Fruit fly (Drosophila melanogaster) whole organism, wandering third instar larva: ENCODE data around the gene Myc.

ENCODE experiments used
- Abd-B ChIP-seq: fragments of >200 bp; optimal IDR thresholded peaks from 2 replicates; lab custom pipeline; 2017; ENCODE audit warnings: missing biosample characterization, missing genetic modification characterization
- CG32264 ChIP-seq: fragments of 200-800 bp; sonication (Bioruptor generic); optimal IDR thresholded peaks from 2 replicates; lab custom pipeline; 2016; ENCODE audit warnings: missing biosample characterization, missing genetic modification characterization
- CrebA ChIP-seq: fragments of 200-800 bp; sonication (Bioruptor generic); optimal IDR thresholded peaks from 2 replicates; lab custom pipeline; 2016; ENCODE audit warnings: missing biosample characterization, mild to moderate bottlenecking, missing genetic modification characterization, borderline replicate concordance
- Hr78 ChIP-seq: fragments of >200 bp; optimal IDR thresholded peaks from 2 replicates; lab custom pipeline; 2017; ENCODE audit warnings: missing biosample characterization, missing genetic modification characterization
- Mio ChIP-seq: sonication (Bioruptor generic); optimal IDR thresholded peaks from 2 replicates; lab custom pipeline; 2016; ENCODE audit warnings: missing biosample characterization, missing genetic modification characterization
- Myc ChIP-seq: fragments of >200 bp; optimal IDR thresholded peaks from 2 replicates; lab custom pipeline; 2017
- Rel ChIP-seq, 2 experiments: fragments of 200-800 bp; sonication (Bioruptor generic) in 1 of 2; optimal IDR thresholded peaks; 2 replicates in 1 of 2; 3 replicates in 1 of 2; lab custom pipeline; 2016 to 2019; ENCODE audit warnings: mild to moderate bottlenecking in 2 of 2, missing biosample characterization in 2 of 2, missing genetic modification characterization in 2 of 2, moderate library complexity in 1 of 2
- ey ChIP-seq: fragments of 200-800 bp; sonication (Bioruptor generic); optimal IDR thresholded peaks from 2 replicates; lab custom pipeline; 2016; ENCODE audit warnings: missing biosample characterization, missing genetic modification characterization
- foxo ChIP-seq, 2 experiments: fragments of 200-800 bp; sonication (Bioruptor generic); optimal IDR thresholded peaks; 2 replicates in 1 of 2; 3 replicates in 1 of 2; lab custom pipeline; 2016 to 2017; ENCODE audit warnings: missing biosample characterization in 2 of 2, missing genetic modification characterization in 2 of 2
- h ChIP-seq: fragments of 200-800 bp; sonication (Bioruptor generic); optimal IDR thresholded peaks from 3 replicates; lab custom pipeline; 2016; ENCODE audit warnings: missing biosample characterization, mild to moderate bottlenecking, missing genetic modification characterization
- lola ChIP-seq: fragments of >200 bp; optimal IDR thresholded peaks from 2 replicates; lab custom pipeline; 2017; ENCODE audit warnings: missing biosample characterization, missing genetic modification characterization
- rgr ChIP-seq: fragments of 200-800 bp; sonication (Bioruptor generic); optimal IDR thresholded peaks from 3 replicates; lab custom pipeline; 2016; ENCODE audit warnings: missing biosample characterization, mild to moderate bottlenecking, missing genetic modification characterization
- sv ChIP-seq: fragments of 200-800 bp; sonication (Bioruptor generic); optimal IDR thresholded peaks from 3 replicates; lab custom pipeline; 2016; ENCODE audit warnings: missing biosample characterization, missing genetic modification characterization
- usp ChIP-seq: fragments of >200 bp; optimal IDR thresholded peaks from 2 replicates; lab custom pipeline; 2017; ENCODE audit warnings: missing biosample characterization, missing genetic modification characterization

DNA sequence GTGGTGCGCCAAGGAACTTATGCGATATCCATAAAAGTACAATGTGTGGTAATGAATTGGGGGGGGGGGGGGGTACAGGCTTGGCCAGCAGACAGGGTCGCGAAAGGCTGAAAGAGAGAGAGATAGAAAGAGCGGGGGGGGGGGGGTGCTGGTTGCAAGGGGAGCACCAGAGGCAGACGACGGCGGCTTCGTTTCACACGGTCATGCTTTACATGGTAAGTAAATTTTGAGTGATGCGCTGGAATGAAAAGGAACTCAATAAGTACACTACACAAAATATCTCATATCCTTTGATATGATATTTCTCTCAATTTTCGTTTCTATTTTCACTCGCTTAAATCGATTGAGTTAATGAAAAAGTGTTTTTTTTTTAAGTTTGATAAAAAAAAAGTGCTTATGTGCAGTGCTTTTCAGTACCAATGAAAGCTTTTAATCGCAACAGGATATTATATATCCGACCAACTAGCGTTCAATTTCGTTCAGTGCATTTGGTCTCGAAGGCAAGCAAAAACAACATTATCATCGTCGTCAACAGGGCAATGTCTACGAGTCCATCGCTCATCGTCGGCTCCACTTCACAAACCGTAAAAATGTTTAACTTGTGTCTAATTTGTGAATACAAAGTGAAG is 35.8 kb downstream of the Myc start:
- TF ChIP-seq sv (GFP tag; lab: Kevin White, UChicago) = no peak
- no peak for TF ChIP-seq usp
- no peak for TF ChIP-seq Rel (GFP tag; optimal IDR thresholded peaks at IDR 0.05; lab: Kevin White, UChicago)
- no peak for TF ChIP-seq Rel (tag; optimal IDR thresholded peaks at IDR 0.05; lab: Kevin White, UChicago)
- TF ChIP-seq Abd-B = no peak
- no peak for TF ChIP-seq Myc
- TF ChIP-seq rgr = peak; percentile 91
- peak; percentile 9 for TF ChIP-seq Mio
- TF ChIP-seq foxo (GFP tag; optimal IDR thresholded peaks at IDR 0.05; lab: Kevin White, UChicago) = peak; percentile 54 to 89
- no peak for TF ChIP-seq lola
- no peak for TF ChIP-seq Hr78
- TF ChIP-seq CrebA (GFP tag; lab: Kevin White, UChicago) = peak; percentile 80
- peak; percentile 92 for TF ChIP-seq ey
- peak; percentile 91 for TF ChIP-seq h (GFP tag; lab: Kevin White, UChicago)
- peak; percentile 69 for TF ChIP-seq CG32264
